Worm (Caenorhabditis elegans): Measurements from ENCODE around the gene C46A5.4.
A peak's percentile ranks its signal among the peaks of the same experiment; 100 is the strongest.

C46A5.4 gene

ce11 chrIV:7736616-7737015 lies 20.5 kb downstream of the C46A5.4 start:
- TF ChIP-seq ceh-100 (GFP tag; IDR thresholded peaks at IDR 0.05): no peak
- TF ChIP-seq nfya-2 (GFP tag; IDR thresholded peaks at IDR 0.05): no peak
- TF ChIP-seq C06A6.2 (GFP tag; conservative IDR thresholded peaks at IDR 0.05): no peak
- TF ChIP-seq lin-35 (GFP tag; optimal IDR thresholded peaks at IDR 0.05): no peak
- TF ChIP-seq lin-26 (GFP tag; IDR thresholded peaks at IDR 0.05): no peak

ce11 chrIV:7734619-7735018 lies 22.5 kb downstream of the C46A5.4 start, which contains the start of gene clx-1:
TSS of gene clx-1 (plus strand) at chrIV:7734648.
- TF ChIP-seq egrh-3 (GFP tag; IDR thresholded peaks at IDR 0.05) (peak; percentile 36; the same call in 1 of the 2 replicates), B0019.2 (GFP tag; conservative IDR thresholded peaks at IDR 0.05) (no peak)

ce11 chrIV:7734173-7734572 lies 23.0 kb downstream of the C46A5.4 start:
- TF ChIP-seq tbx-9 (tag; optimal IDR thresholded peaks at IDR 0.05; ENCODE audit: borderline replicate concordance): no peak
- no peak for TF ChIP-seq let-526 (GFP tag; IDR thresholded peaks at IDR 0.05)
- no peak for TF ChIP-seq dox-1 (GFP tag; IDR thresholded peaks at IDR 0.05)
- TF ChIP-seq somi-1 (GFP tag; optimal IDR thresholded peaks at IDR 0.05): no peak
- no peak for TF ChIP-seq unc-62 (GFP tag; optimal IDR thresholded peaks at IDR 0.05)
- no peak for TF ChIP-seq efl-1 (GFP tag; optimal IDR thresholded peaks at IDR 0.05)

- no peak for TF ChIP-seq bed-2 (GFP tag; IDR thresholded peaks at IDR 0.05)
- no peak for TF ChIP-seq cebp-2 (GFP tag; IDR thresholded peaks at IDR 0.05)
- TF ChIP-seq attf-6 (GFP tag; IDR thresholded peaks at IDR 0.05): no peak
- no peak for TF ChIP-seq mes-4 (tag; optimal IDR thresholded peaks at IDR 0.05)
- TF ChIP-seq akir-1 (GFP tag; optimal IDR thresholded peaks at IDR 0.05): no peak
- no peak for TF ChIP-seq mcd-1 (GFP tag; IDR thresholded peaks at IDR 0.05)
- TF ChIP-seq egrh-3 (GFP tag; IDR thresholded peaks at IDR 0.05): no peak
- no peak for TF ChIP-seq aptf-2 (GFP tag; conservative IDR thresholded peaks at IDR 0.05)
- TF ChIP-seq efl-1 (GFP tag; optimal IDR thresholded peaks at IDR 0.05): no peak
- no peak for TF ChIP-seq snpc-1.3 (tag; optimal IDR thresholded peaks at IDR 0.05; ENCODE audit: insufficient read depth)
- no peak for TF ChIP-seq bed-1 (GFP tag; IDR thresholded peaks at IDR 0.05)
- no peak for TF ChIP-seq T26A5.8 (tag; optimal IDR thresholded peaks at IDR 0.05)
- TF ChIP-seq B0336.3 (GFP tag; IDR thresholded peaks at IDR 0.05): no peak
- no peak for TF ChIP-seq C06A6.2 (GFP tag; conservative IDR thresholded peaks at IDR 0.05)
- no peak for TF ChIP-seq Y53F4B.3 (GFP tag; IDR thresholded peaks at IDR 0.05)
- no peak for TF ChIP-seq ztf-6 (GFP tag; IDR thresholded peaks at IDR 0.05)
Measured at ce11 chrIV:7731960-7732359, 25.2 kb downstream of the C46A5.4 start, which contains the start of the genes C50F7.9 and C50F7.3. TSS of gene C50F7.9 (minus strand) at chrIV:7732060. TSS of gene C50F7.3 (plus strand) at chrIV:7732329.

ce11 chrIV:7728402-7728963 lies 28.7 kb downstream of the C46A5.4 start, which contains the start of gene sucg-1:
TSS of gene sucg-1 (plus strand) at chrIV:7728913.
- TF ChIP-seq cebp-1 (GFP tag; IDR thresholded peaks at IDR 0.05) (peak; percentile 84), cebp-1 (tag; optimal IDR thresholded peaks at IDR 0.05) (peak; percentile 91), hmg-1.2 (GFP tag; IDR thresholded peaks at IDR 0.05) (peak; percentile 37; the same call in 1 of the 2 replicates), attf-3 (GFP tag; conservative IDR thresholded peaks at IDR 0.05) (peak; percentile 79), F57C9.4 (tag; optimal IDR thresholded peaks at IDR 0.05) (no peak)
